Fruit fly (Drosophila melanogaster) whole organism, embryonic: ENCODE data around the gene MESR6.

Experiments
- Ada2b ChIP-seq: fragments of 200-800 bp; sonication (Bioruptor generic); IDR thresholded peaks from 2 replicates; pipeline ENCODE4 v1.3.6; 2022; ENCODE audit warnings: missing biosample characterization, missing genetic modification characterization
- Atf3 ChIP-seq: fragments of 200-800 bp; sonication (Bioruptor generic); optimal IDR thresholded peaks from 3 replicates; lab custom pipeline; 2016; ENCODE audit warnings: missing biosample characterization, missing genetic modification characterization
- Blimp-1 ChIP-seq: fragments of 200-800 bp; sonication (Bioruptor generic); optimal IDR thresholded peaks from 3 replicates; lab custom pipeline; 2018; ENCODE audit warnings: missing biosample characterization, missing genetic modification characterization, mild to moderate bottlenecking, moderate library complexity, missing genetic modification reagents
- CG10431 ChIP-seq: fragments of 200-800 bp; sonication (Bioruptor generic); optimal IDR thresholded peaks from 3 replicates; lab custom pipeline; 2018; ENCODE audit warnings: missing biosample characterization, mild to moderate bottlenecking, missing genetic modification characterization
- CG10543 ChIP-seq: fragments of 200-800 bp; sonication (Bioruptor generic); optimal IDR thresholded peaks from 3 replicates; lab custom pipeline; 2017; ENCODE audit warnings: missing biosample characterization, mild to moderate bottlenecking, missing genetic modification characterization, moderate library complexity
- CG12942 ChIP-seq: fragments of 200-800 bp; sonication (Bioruptor generic); optimal IDR thresholded peaks from 3 replicates; lab custom pipeline; 2016; ENCODE audit warnings: missing biosample characterization, missing genetic modification characterization
- CG14965 ChIP-seq: fragments of 200-800 bp; sonication (Bioruptor generic); optimal IDR thresholded peaks from 2 replicates; lab custom pipeline; 2016; ENCODE audit warnings: missing biosample characterization, missing genetic modification characterization, borderline replicate concordance
- CG15011 ChIP-seq: fragments of 200-800 bp; sonication (Bioruptor generic); optimal IDR thresholded peaks from 3 replicates; lab custom pipeline; 2018; ENCODE audit warnings: missing biosample characterization, mild to moderate bottlenecking, missing genetic modification characterization
- CG15479 ChIP-seq: fragments of 200-800 bp; sonication (Bioruptor generic); optimal IDR thresholded peaks from 3 replicates; lab custom pipeline; 2019; ENCODE audit warnings: missing biosample characterization, mild to moderate bottlenecking, missing genetic modification characterization, moderate library complexity
- CG31441 ChIP-seq: fragments of 200-800 bp; sonication (Bioruptor generic); IDR thresholded peaks from 2 replicates; pipeline ENCODE4 v1.3.6; 2022; ENCODE audit warnings: missing biosample characterization, missing genetic modification characterization
- CG3407 ChIP-seq: fragments of 200-800 bp; sonication (Bioruptor generic); optimal IDR thresholded peaks from 2 replicates; lab custom pipeline; 2018; ENCODE audit warnings: missing biosample characterization, mild to moderate bottlenecking, missing genetic modification characterization
- CG4730 ChIP-seq: fragments of 200-800 bp; sonication (Bioruptor generic); IDR thresholded peaks from 2 replicates; pipeline ENCODE4 v1.3.6; 2022; ENCODE audit warnings: missing biosample characterization, missing genetic modification characterization
- CG6765 ChIP-seq: fragments of 200-800 bp; sonication (Bioruptor generic); optimal IDR thresholded peaks from 3 replicates; lab custom pipeline; 2017; ENCODE audit warnings: missing biosample characterization, mild to moderate bottlenecking, missing genetic modification characterization
- CG7357 ChIP-seq: fragments of 200-800 bp; sonication (Bioruptor generic); IDR thresholded peaks from 3 replicates; pipeline ENCODE4 v1.3.6; 2022; ENCODE audit warnings: missing biosample characterization, missing genetic modification characterization
- CG7786 ChIP-seq: fragments of 200-800 bp; sonication (Bioruptor generic); optimal IDR thresholded peaks from 2 replicates; lab custom pipeline; 2016; ENCODE audit warnings: missing biosample characterization, missing genetic modification characterization
- CG8089 ChIP-seq: fragments of 200-800 bp; sonication (Bioruptor generic); optimal IDR thresholded peaks from 3 replicates; lab custom pipeline; 2016; ENCODE audit warnings: missing biosample characterization, missing genetic modification characterization
- CG8478 ChIP-seq: fragments of >200 bp; optimal IDR thresholded peaks from 2 replicates; lab custom pipeline; 2018
- CG9876 ChIP-seq: fragments of 200-800 bp; sonication (Bioruptor generic); optimal IDR thresholded peaks from 2 replicates; lab custom pipeline; 2016; ENCODE audit warnings: missing biosample characterization, missing genetic modification characterization
- CG9932 ChIP-seq: fragments of 200-800 bp; sonication (Bioruptor generic); IDR thresholded peaks from 2 replicates; pipeline ENCODE4 v1.3.6; 2022; ENCODE audit warnings: missing biosample characterization, missing genetic modification characterization
- Dip2 ChIP-seq: fragments of 200-800 bp; sonication (Bioruptor generic); IDR thresholded peaks from 2 replicates; pipeline ENCODE4 v1.3.6; 2022; ENCODE audit warnings: missing biosample characterization, missing genetic modification characterization
- Doc3 ChIP-seq: fragments of 200-800 bp; sonication (Bioruptor generic); IDR thresholded peaks from 3 replicates; pipeline ENCODE4 v1.3.6; 2022; ENCODE audit warnings: missing biosample characterization, missing genetic modification characterization; ENCODE audit not compliant: partially characterized antibody
- HLH3B ChIP-seq: fragments of 200-800 bp; sonication (Bioruptor generic); IDR thresholded peaks from 2 replicates; pipeline ENCODE4 v1.3.6; 2022; ENCODE audit warnings: missing biosample characterization, missing genetic modification characterization
- Kr ChIP-seq: fragments of 200-800 bp; sonication (Bioruptor generic); optimal IDR thresholded peaks from 2 replicates; lab custom pipeline; 2017; ENCODE audit warnings: missing biosample characterization, mild to moderate bottlenecking, missing genetic modification characterization
- Meics ChIP-seq: fragments of 200-800 bp; sonication (Bioruptor generic); optimal IDR thresholded peaks from 2 replicates; lab custom pipeline; 2017; ENCODE audit warnings: missing biosample characterization, mild to moderate bottlenecking, missing genetic modification characterization
- Mrtf ChIP-seq: fragments of 200-800 bp; sonication (Bioruptor generic); IDR thresholded peaks from 3 replicates; pipeline ENCODE4 v1.3.6; 2022; ENCODE audit warnings: missing biosample characterization, missing genetic modification characterization
- NC2β ChIP-seq: fragments of 200-800 bp; sonication (Bioruptor generic); optimal IDR thresholded peaks from 2 replicates; lab custom pipeline; 2016; ENCODE audit warnings: missing biosample characterization, missing genetic modification characterization
- Nf-YC ChIP-seq: fragments of 200-800 bp; optimal IDR thresholded peaks from 3 replicates; lab custom pipeline; 2019; ENCODE audit warnings: missing biosample characterization, mild to moderate bottlenecking, missing genetic modification characterization, moderate library complexity
- Sox102F ChIP-seq: fragments of 200-800 bp; sonication (Bioruptor generic); optimal IDR thresholded peaks from 2 replicates; lab custom pipeline; 2018; ENCODE audit warnings: missing biosample characterization, mild to moderate bottlenecking, missing genetic modification characterization, moderate library complexity
- Sry-δ ChIP-seq: fragments of 200-800 bp; sonication (Bioruptor generic); optimal IDR thresholded peaks from 2 replicates; lab custom pipeline; 2016; ENCODE audit warnings: missing biosample characterization, missing genetic modification characterization
- TFAM ChIP-seq: fragments of 200-800 bp; sonication (Bioruptor generic); optimal IDR thresholded peaks from 2 replicates; lab custom pipeline; 2017; ENCODE audit warnings: missing biosample characterization, missing genetic modification characterization, inconsistent platforms
- ap ChIP-seq: fragments of 200-800 bp; sonication (Bioruptor generic); IDR thresholded peaks from 2 replicates; pipeline ENCODE4 v1.3.6; 2022; ENCODE audit warnings: missing biosample characterization, missing genetic modification characterization
- caup ChIP-seq: fragments of 200-800 bp; sonication (Bioruptor generic); optimal IDR thresholded peaks from 3 replicates; lab custom pipeline; 2017; ENCODE audit warnings: missing biosample characterization, mild to moderate bottlenecking, missing genetic modification characterization, moderate library complexity; ENCODE audit not compliant: severe bottlenecking
- dmrt11E ChIP-seq: fragments of 200-800 bp; sonication (Bioruptor generic); optimal IDR thresholded peaks from 3 replicates; lab custom pipeline; 2018; ENCODE audit warnings: missing biosample characterization, mild to moderate bottlenecking, missing genetic modification characterization, moderate library complexity
- esg ChIP-seq: fragments of 200-800 bp; sonication (Bioruptor generic); conservative IDR thresholded peaks from 2 replicates; pipeline ENCODE4 v1.3.6; 2022; ENCODE audit warnings: missing biosample characterization, missing genetic modification characterization
- ewg ChIP-seq: fragments of 200-800 bp; sonication (Bioruptor generic); optimal IDR thresholded peaks from 3 replicates; lab custom pipeline; 2017; ENCODE audit warnings: mild to moderate bottlenecking, missing biosample characterization, missing genetic modification reagents, missing genetic modification characterization
- fu2 ChIP-seq: fragments of 200-800 bp; sonication (Bioruptor generic); optimal IDR thresholded peaks from 2 replicates; lab custom pipeline; 2016; ENCODE audit warnings: missing biosample characterization, missing genetic modification characterization
- grn ChIP-seq: fragments of 200-800 bp; sonication (Bioruptor generic); optimal IDR thresholded peaks from 3 replicates; lab custom pipeline; 2017; ENCODE audit warnings: missing biosample characterization, missing genetic modification characterization
- gsb ChIP-seq: fragments of 200-800 bp; sonication (Bioruptor generic); IDR thresholded peaks from 2 replicates; pipeline ENCODE4 v1.3.6; 2022; ENCODE audit warnings: missing biosample characterization, missing genetic modification characterization
- lab ChIP-seq: fragments of 200-800 bp; sonication (Bioruptor generic); optimal IDR thresholded peaks from 3 replicates; lab custom pipeline; 2017; ENCODE audit warnings: missing biosample characterization, missing genetic modification characterization, mild to moderate bottlenecking, moderate library complexity, missing genetic modification reagents
- lbe ChIP-seq: fragments of 200-800 bp; sonication (Bioruptor generic); optimal IDR thresholded peaks from 2 replicates; lab custom pipeline; 2016; ENCODE audit warnings: missing biosample characterization, mild to moderate bottlenecking, missing genetic modification characterization
- pum ChIP-seq: fragments of 200-800 bp; sonication (Bioruptor generic); optimal IDR thresholded peaks from 2 replicates; lab custom pipeline; 2016; ENCODE audit warnings: missing biosample characterization, missing genetic modification characterization
- sc ChIP-seq, 3 experiments: fragments of >200 bp in 2 of 3; fragments of 200-800 bp in 1 of 3; sonication (Bioruptor generic) in 1 of 3; optimal IDR thresholded peaks; 2 replicates in 2 of 3; 3 replicates in 1 of 3; lab custom pipeline; 2017; ENCODE audit warnings: mild to moderate bottlenecking in 1 of 3, missing biosample characterization in 1 of 3, missing genetic modification characterization in 1 of 3, missing genetic modification reagents in 1 of 3
- sima ChIP-seq: fragments of 200-800 bp; sonication (Bioruptor generic); optimal IDR thresholded peaks from 2 replicates; lab custom pipeline; 2016; ENCODE audit warnings: missing biosample characterization, missing genetic modification characterization
- sisA ChIP-seq: fragments of 200-800 bp; sonication (Bioruptor generic); IDR thresholded peaks from 2 replicates; pipeline ENCODE4 v1.3.6; 2022; ENCODE audit warnings: missing biosample characterization, missing genetic modification characterization
- slbo ChIP-seq: fragments of 200-800 bp; sonication (Bioruptor generic); IDR thresholded peaks from 2 replicates; pipeline ENCODE4 v1.3.6; 2022; ENCODE audit warnings: missing biosample characterization, missing genetic modification characterization
- sna ChIP-seq: fragments of 200-800 bp; sonication (Bioruptor generic); IDR thresholded peaks from 2 replicates; pipeline ENCODE4 v1.3.6; 2022; ENCODE audit warnings: missing biosample characterization, missing genetic modification characterization; ENCODE audit not compliant: partially characterized antibody
- ssp ChIP-seq: fragments of 200-800 bp; sonication (Bioruptor generic); IDR thresholded peaks from 2 replicates; pipeline ENCODE4 v1.3.6; 2022; ENCODE audit warnings: missing biosample characterization, missing genetic modification characterization
- tap ChIP-seq: fragments of 200-800 bp; optimal IDR thresholded peaks from 3 replicates; lab custom pipeline; 2019; ENCODE audit warnings: missing biosample characterization, mild to moderate bottlenecking, missing genetic modification characterization, moderate library complexity
- tup ChIP-seq: fragments of 200-800 bp; sonication (Bioruptor generic); optimal IDR thresholded peaks from 2 replicates; lab custom pipeline; 2016; ENCODE audit warnings: missing biosample characterization, mild to moderate bottlenecking, missing genetic modification characterization, moderate library complexity
- twi ChIP-seq: fragments of 200-800 bp; optimal IDR thresholded peaks from 2 replicates; lab custom pipeline; 2019; ENCODE audit warnings: missing biosample characterization, mild to moderate bottlenecking, missing genetic modification characterization, moderate library complexity
- wor ChIP-seq: fragments of 200-800 bp; sonication (Bioruptor generic); IDR thresholded peaks from 2 replicates; pipeline ENCODE4 v1.3.6; 2022; ENCODE audit warnings: missing biosample characterization, missing genetic modification characterization
- z ChIP-seq: fragments of 200-800 bp; sonication (Bioruptor generic); IDR thresholded peaks from 3 replicates; pipeline ENCODE4 v1.3.6; 2022; ENCODE audit warnings: missing biosample characterization, missing genetic modification characterization

The MESR6 gene

DNA sequence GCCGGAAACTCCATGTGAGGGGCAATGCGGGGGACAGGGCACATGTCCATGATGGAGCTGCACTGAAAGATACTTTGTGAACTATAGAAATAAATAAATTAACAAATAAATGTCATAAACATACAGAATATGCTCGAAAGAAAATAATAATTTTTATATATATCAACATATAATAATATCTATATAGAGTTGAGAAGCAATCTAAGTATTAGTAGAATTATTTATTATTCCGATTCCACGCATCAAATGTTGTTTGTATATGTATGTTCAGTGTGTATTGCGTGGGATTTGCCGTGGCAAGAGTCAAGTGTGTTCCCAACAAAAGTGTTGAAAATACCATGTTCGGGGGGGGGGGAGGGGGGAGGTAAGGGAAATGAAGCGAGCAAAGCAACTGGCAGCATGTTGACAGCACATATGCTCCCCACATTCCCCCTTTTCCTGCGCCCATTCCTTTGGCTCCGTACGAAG lies 35.6 kb upstream of the MESR6 start (continued):
- TF ChIP-seq CG12942 (no peak), HLH3B (GFP tag; lab: Robert Waterston, UW) (0 out of 2 replicates have a peak, but pooled peaks have one; percentile 8), CG15479 (GFP tag; lab: Kevin White, UChicago) (no peak), tup (GFP tag; lab: Kevin White, UChicago) (no peak), sima (GFP tag; lab: Kevin White, UChicago) (no peak), CG10543 (GFP tag; lab: Kevin White, UChicago) (no peak), ewg (GFP tag; lab: Kevin White, UChicago) (peak; percentile 13), CG9876 (GFP tag; lab: Kevin White, UChicago) (no peak), dmrt11E (tag; lab: Kevin White, UChicago) (peak; percentile 70), sna (no peak), TFAM (no peak), CG7786 (GFP tag; lab: Kevin White, UChicago) (no peak), Nf-YC (no peak), Mrtf (no peak), Meics (GFP tag; lab: Kevin White, UChicago) (no peak), gsb (GFP tag; lab: Robert Waterston, UW) (no peak), NC2β (GFP tag; lab: Kevin White, UChicago) (no peak), CG3407 (GFP tag; lab: Kevin White, UChicago) (no peak), fu2 (GFP tag; lab: Kevin White, UChicago) (no peak), Atf3 (GFP tag; lab: Kevin White, UChicago) (no peak), ssp (GFP tag; lab: Robert Waterston, UW) (no peak), caup (no peak), lab (GFP tag; lab: Kevin White, UChicago) (no peak), z (no peak), CG9932 (GFP tag; lab: Robert Waterston, UW) (no peak), tap (tag; lab: Kevin White, UChicago) (no peak), slbo (no peak), CG31441 (peak; percentile 71), Blimp-1 (peak; percentile 52), ap (no peak), Kr (GFP tag; lab: Kevin White, UChicago) (no peak), esg (GFP tag; lab: Robert Waterston, UW) (no peak), sc (optimal IDR thresholded peaks at IDR 0.05; lab: Kevin White, UChicago) (no peak), sc (GFP tag; optimal IDR thresholded peaks at IDR 0.05; lab: Kevin White, UChicago) (peak; percentile 1), Doc3 (no peak), CG7357 (no peak), grn (GFP tag; lab: Kevin White, UChicago) (no peak), CG8089 (no peak), twi (tag; lab: Kevin White, UChicago) (peak; percentile 64), pum (no peak), CG8478 (lab: Kevin White, UChicago) (no peak), CG14965 (GFP tag; lab: Kevin White, UChicago) (no peak), sisA (GFP tag; lab: Robert Waterston, UW) (no peak), Ada2b (GFP tag; lab: Robert Waterston, UW) (no peak), Dip2 (GFP tag; lab: Robert Waterston, UW) (no peak), Sry-δ (GFP tag; lab: Kevin White, UChicago) (no peak), lbe (GFP tag; lab: Kevin White, UChicago) (no peak), CG15011 (GFP tag; lab: Kevin White, UChicago) (no peak), wor (GFP tag; lab: Robert Waterston, UW) (no peak), Sox102F (GFP tag; lab: Kevin White, UChicago) (peak; percentile 58), CG10431 (GFP tag; lab: Kevin White, UChicago) (no peak), CG4730 (GFP tag; lab: Robert Waterston, UW) (no peak), CG6765 (GFP tag; lab: Kevin White, UChicago) (no peak)
